Fruit fly (Drosophila melanogaster) whole organism: ENCODE results near the gene CG6006.

ENCODE experiments used
- CG8478 ChIP-seq: fragments of >200 bp; optimal IDR thresholded peaks from 2 replicates; lab custom pipeline; 2018; ENCODE audit warnings: inconsistent platforms
- Dll ChIP-seq: fragments of >200 bp; optimal IDR thresholded peaks from 2 replicates; lab custom pipeline; 2017
- EcR ChIP-seq, 2 experiments: fragments of >200 bp; optimal IDR thresholded peaks; 2 replicates each; lab custom pipeline; 2017; ENCODE audit warnings: missing biosample characterization in 2 of 2, missing genetic modification characterization in 2 of 2, missing genetic modification reagents in 2 of 2
- psq ChIP-seq: fragments of >200 bp; optimal IDR thresholded peaks from 2 replicates; lab custom pipeline; 2017

DNA sequence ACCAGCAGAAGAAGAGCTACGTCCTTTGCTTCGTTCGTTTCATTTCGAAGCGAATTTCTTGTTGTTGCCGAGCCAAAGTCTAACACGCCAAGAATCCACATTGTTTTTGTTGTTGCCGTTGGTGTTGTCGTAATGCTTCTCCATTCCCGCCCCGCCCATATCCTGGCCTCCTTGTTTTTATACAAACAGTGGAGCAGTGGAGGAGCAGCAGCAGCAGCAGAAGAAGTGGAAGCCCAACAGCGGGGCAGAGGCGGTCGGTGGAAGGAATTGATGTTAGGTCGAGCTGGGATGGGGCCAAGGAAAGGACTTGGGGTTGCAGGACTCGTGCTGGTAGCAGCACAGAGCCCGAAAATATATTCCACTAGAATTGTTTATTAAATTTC is 60.5 kb downstream of the CG6006 start:
- TF ChIP-seq EcR (GFP tag; optimal IDR thresholded peaks at IDR 0.05; lab: Kevin White, UChicago) (no peak), Dll (lab: Kevin White, UChicago) (no peak), psq (lab: Kevin White, UChicago) (no peak), CG8478 (lab: Kevin White, UChicago) (no peak)
